Fruit fly (Drosophila melanogaster) Kc167 (cell line): Measurements from ENCODE around the gene CG10793.

Experiments
- h ChIP-seq: fragments of >200 bp; optimal IDR thresholded peaks from 3 replicates; lab custom pipeline; 2018; ENCODE audit warnings: missing external identifiers
- insv ChIP-seq: fragments of >200 bp; optimal IDR thresholded peaks from 3 replicates; lab custom pipeline; 2018; ENCODE audit warnings: missing external identifiers
- psq ChIP-seq: fragments of >200 bp; optimal IDR thresholded peaks from 2 replicates; lab custom pipeline; 2017; ENCODE audit warnings: missing external identifiers

DNA sequence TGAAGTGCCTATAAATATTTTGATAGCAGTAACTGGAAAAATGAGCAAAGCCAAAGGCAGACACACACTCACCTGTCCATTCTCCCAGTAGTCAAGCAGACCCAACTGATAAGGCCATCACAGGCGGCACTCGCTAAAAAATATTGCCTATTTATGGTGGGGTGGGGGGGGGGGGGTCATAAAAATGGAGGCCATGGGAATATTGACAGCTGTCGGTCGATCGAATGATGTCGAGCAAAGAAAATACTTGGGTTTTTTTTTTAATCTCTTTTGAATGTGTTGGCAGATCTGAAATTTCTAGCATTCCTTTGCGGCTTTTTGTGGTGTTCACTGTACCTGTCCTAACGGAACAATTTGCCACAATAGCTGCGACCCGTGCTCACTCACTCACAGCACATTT lies 42.6 kb downstream of the CG10793 start:
- TF ChIP-seq psq (lab: Kevin White, UChicago) (no peak), insv (no peak), h (lab: Kevin White, UChicago) (no peak)
